Fruit fly (Drosophila melanogaster) whole organism: ENCODE measurements around the gene Nulp1.

Source experiments
- CG8478 ChIP-seq: fragments of >200 bp; optimal IDR thresholded peaks from 2 replicates; lab custom pipeline; 2018; ENCODE audit warnings: inconsistent platforms
- Dll ChIP-seq: fragments of >200 bp; optimal IDR thresholded peaks from 2 replicates; lab custom pipeline; 2017
- EcR ChIP-seq, 2 experiments: fragments of >200 bp; optimal IDR thresholded peaks; 2 replicates each; lab custom pipeline; 2017; ENCODE audit warnings: missing biosample characterization in 2 of 2, missing genetic modification characterization in 2 of 2, missing genetic modification reagents in 2 of 2
- pan ChIP-seq: fragments of >200 bp; optimal IDR thresholded peaks from 2 replicates; lab custom pipeline; 2017
- psq ChIP-seq: fragments of >200 bp; optimal IDR thresholded peaks from 2 replicates; lab custom pipeline; 2017
- usp ChIP-seq: fragments of >200 bp; optimal IDR thresholded peaks from 2 replicates; lab custom pipeline; 2017; ENCODE audit warnings: missing biosample characterization, missing genetic modification characterization, mixed read lengths

DNA sequence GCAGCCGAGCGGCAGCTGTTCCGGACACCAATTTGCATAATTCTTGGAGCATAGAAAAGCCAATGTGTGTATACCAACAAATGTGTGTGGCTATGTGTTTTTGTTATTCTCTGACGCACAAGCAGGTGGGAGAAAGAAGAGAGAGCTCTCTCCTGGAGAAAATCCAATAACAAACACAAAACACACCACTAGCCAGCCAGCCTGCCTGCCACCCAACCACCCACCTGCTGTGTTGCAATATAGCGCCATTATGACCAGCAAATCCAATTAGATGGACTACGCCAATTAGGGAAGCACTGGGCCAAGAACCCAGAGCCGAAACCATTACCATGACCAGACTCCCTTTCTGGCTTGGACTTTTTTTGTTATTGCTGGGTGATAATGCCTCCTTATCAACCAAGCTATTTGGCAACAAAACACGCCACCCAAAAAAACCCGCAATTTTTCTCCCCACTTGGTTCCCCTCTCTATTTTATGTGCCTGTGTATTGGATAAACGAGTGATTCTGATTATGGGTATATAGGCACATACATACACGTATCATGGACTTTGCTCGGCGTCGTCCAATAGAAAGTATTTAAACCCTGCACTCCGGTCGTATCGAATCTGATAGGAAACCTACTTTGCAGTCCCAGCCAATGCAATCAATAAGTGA is 18.4 kb downstream of the Nulp1 start:
- TF ChIP-seq EcR (GFP tag; optimal IDR thresholded peaks at IDR 0.05; lab: Kevin White, UChicago) = no peak
- no peak for TF ChIP-seq CG8478 (lab: Kevin White, UChicago)
- TF ChIP-seq Dll (lab: Kevin White, UChicago) = no peak
- no peak for TF ChIP-seq psq (lab: Kevin White, UChicago)
- no peak for TF ChIP-seq pan (lab: Kevin White, UChicago)
- no peak for TF ChIP-seq usp (GFP tag; lab: Kevin White, UChicago)
